Worm (Caenorhabditis elegans) whole organism, L4 larva: ENCODE results near the gene C25H3.1.

ENCODE experiments used
- F44E2.7 ChIP-seq: fragments of 200-800 bp; sonication (Bioruptor generic); IDR thresholded peaks from 2 replicates; pipeline ENCODE4 v2.1.2; 2022; ENCODE audit warnings: missing genetic modification characterization, missing compliant biosample characterization
- ZK546.5 ChIP-seq, 2 experiments: sonication (generic microtip); optimal IDR thresholded peaks; 2 replicates each; lab custom pipeline; 2017; ENCODE audit warnings: missing biosample characterization in 2 of 2, missing genetic modification characterization in 2 of 2
- ceh-44 ChIP-seq: fragments of 200-800 bp; sonication (Bioruptor generic); IDR thresholded peaks from 2 replicates; pipeline ENCODE4 v1.3.6; 2022; ENCODE audit warnings: missing genetic modification reagents, missing genetic modification characterization, missing compliant biosample characterization
- ceh-62 ChIP-seq: sonication (generic microtip); optimal IDR thresholded peaks from 2 replicates; lab custom pipeline; 2017; ENCODE audit warnings: missing biosample characterization, missing genetic modification characterization
- ces-1 ChIP-seq: fragments of 150-350 bp; sonication (generic microtip); optimal IDR thresholded peaks from 4 replicates; lab custom pipeline; 2014; ENCODE audit warnings: missing biosample characterization, missing genetic modification reagents, missing genetic modification characterization
- dmd-8 ChIP-seq: fragments of 200-800 bp; sonication (Bioruptor generic); IDR thresholded peaks from 2 replicates; pipeline ENCODE4 v1.3.6; 2022; ENCODE audit warnings: missing genetic modification characterization, missing compliant biosample characterization
- dve-1 ChIP-seq: sonication (generic microtip); optimal IDR thresholded peaks from 2 replicates; lab custom pipeline; 2017; ENCODE audit warnings: antibody characterized with exemption, mild to moderate bottlenecking, missing genetic modification characterization, missing compliant biosample characterization; ENCODE audit not compliant: insufficient read depth
- nhr-10 ChIP-seq: fragments of 150-350 bp; optimal IDR thresholded peaks from 2 replicates; lab custom pipeline; 2014; ENCODE audit warnings: missing biosample characterization, missing genetic modification characterization
- nhr-25 ChIP-seq: sonication (generic microtip); optimal IDR thresholded peaks from 2 replicates; lab custom pipeline; 2017; ENCODE audit warnings: missing genetic modification characterization, mild to moderate bottlenecking, missing compliant biosample characterization, antibody characterized with exemption, moderate library complexity, borderline replicate concordance; ENCODE audit not compliant: insufficient read depth
- nhr-76 ChIP-seq: fragments of 150-350 bp; optimal IDR thresholded peaks from 2 replicates; lab custom pipeline; 2014; ENCODE audit warnings: missing biosample characterization, missing genetic modification characterization
- pqm-1 ChIP-seq: sonication (generic microtip); optimal IDR thresholded peaks from 2 replicates; lab custom pipeline; 2017; ENCODE audit warnings: missing biosample characterization, missing genetic modification characterization
- skn-1 ChIP-seq: fragments of 150-350 bp; optimal IDR thresholded peaks from 2 replicates; lab custom pipeline; 2014; ENCODE audit warnings: missing biosample characterization, missing genetic modification characterization

DNA sequence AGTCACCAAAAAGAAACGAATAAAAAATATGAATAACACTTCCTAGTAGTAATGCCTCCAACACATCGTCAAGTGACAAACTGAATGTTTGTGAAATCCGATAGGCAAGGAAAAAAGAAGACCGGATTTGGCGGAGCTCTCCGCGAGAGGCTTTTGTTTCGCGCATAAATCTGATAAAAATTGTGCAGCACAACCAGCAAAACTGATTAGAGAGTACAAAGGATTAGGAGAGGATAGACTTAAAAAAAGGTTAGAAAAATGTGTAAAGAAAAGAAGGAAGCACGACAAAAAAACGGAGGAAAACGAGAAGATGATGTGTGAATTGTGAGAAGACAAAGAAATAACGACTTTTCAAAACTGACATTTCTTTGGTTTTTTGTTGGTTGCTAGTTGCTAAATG is 28.8 kb downstream of the C25H3.1 start, which contains the start of gene rab-3:
- TF ChIP-seq ces-1 (GFP tag; lab: Kevin White, UChicago): no peak
- TF ChIP-seq skn-1 (tag; lab: Kevin White, UChicago): no peak
- TF ChIP-seq F44E2.7 (GFP tag; lab: Robert Waterston, UW): no peak
- TF ChIP-seq nhr-10 (tag; lab: Kevin White, UChicago): no peak
- TF ChIP-seq nhr-25 (tag; lab: Kevin White, UChicago): no peak
- TF ChIP-seq ZK546.5 (tag; optimal IDR thresholded peaks at IDR 0.05; lab: Kevin White, UChicago): no peak
- no peak for TF ChIP-seq ceh-62 (tag; lab: Kevin White, UChicago)
- TF ChIP-seq ceh-44 (GFP tag; lab: Robert Waterston, UW): no peak
- no peak for TF ChIP-seq dmd-8 (GFP tag; lab: Robert Waterston, UW)
- no peak for TF ChIP-seq dve-1 (tag; lab: Kevin White, UChicago)
- TF ChIP-seq nhr-76 (tag; lab: Kevin White, UChicago): no peak
- no peak for TF ChIP-seq pqm-1 (tag; lab: Kevin White, UChicago)
